Worm (Caenorhabditis elegans) whole organism, late embryonic: ENCODE results near the gene cpr-3.

Experiments
- K02D7.2 ChIP-seq: sonication (generic microtip); optimal IDR thresholded peaks from 2 replicates; lab custom pipeline; 2017; ENCODE audit warnings: mild to moderate bottlenecking, missing genetic modification characterization, missing compliant biosample characterization
- ama-1 ChIP-seq: fragments of 150-350 bp; optimal IDR thresholded peaks from 2 replicates; lab custom pipeline; 2014
- ceh-6 ChIP-seq: fragments of 200-800 bp; sonication (Bioruptor generic); optimal IDR thresholded peaks from 2 replicates; lab custom pipeline; 2018; ENCODE audit warnings: mild to moderate bottlenecking, missing genetic modification characterization, missing compliant biosample characterization
- elt-4 ChIP-seq: sonication (generic microtip); optimal IDR thresholded peaks from 2 replicates; lab custom pipeline; 2016; ENCODE audit warnings: missing genetic modification characterization, missing compliant biosample characterization
- ets-4 ChIP-seq: sonication (generic microtip); optimal IDR thresholded peaks from 2 replicates; lab custom pipeline; 2016; ENCODE audit warnings: missing genetic modification characterization, missing compliant biosample characterization
- hlh-30 ChIP-seq: sonication (generic microtip); optimal IDR thresholded peaks from 2 replicates; lab custom pipeline; 2017; ENCODE audit warnings: antibody characterized with exemption, missing genetic modification characterization, missing compliant biosample characterization; ENCODE audit not compliant: insufficient read depth
- nhr-11 ChIP-seq: fragments of 150-350 bp; optimal IDR thresholded peaks from 2 replicates; lab custom pipeline; 2014; ENCODE audit warnings: missing biosample characterization, missing genetic modification characterization
- pag-3 ChIP-seq: sonication (generic microtip); optimal IDR thresholded peaks from 2 replicates; lab custom pipeline; 2016; ENCODE audit warnings: missing compliant biosample characterization, missing genetic modification characterization, borderline replicate concordance
- pat-9 ChIP-seq: fragments of 200-800 bp; sonication (Bioruptor generic); optimal IDR thresholded peaks from 2 replicates; lab custom pipeline; 2018; ENCODE audit warnings: mild to moderate bottlenecking, missing genetic modification characterization, moderate library complexity, missing compliant biosample characterization
- sdc-2 ChIP-seq: sonication (generic microtip); optimal IDR thresholded peaks from 2 replicates; lab custom pipeline; 2016; ENCODE audit warnings: missing genotype, missing genetic modification characterization, missing compliant biosample characterization
- sox-4 ChIP-seq: sonication (generic microtip); optimal IDR thresholded peaks from 2 replicates; lab custom pipeline; 2017; ENCODE audit warnings: mild to moderate bottlenecking, missing genetic modification characterization, inconsistent platforms, missing compliant biosample characterization
- tbx-2 ChIP-seq: sonication (generic microtip); optimal IDR thresholded peaks from 2 replicates; lab custom pipeline; 2016; ENCODE audit warnings: missing genetic modification characterization, missing compliant biosample characterization
- ttx-3 ChIP-seq: sonication (generic microtip); optimal IDR thresholded peaks from 2 replicates; lab custom pipeline; 2016; ENCODE audit warnings: missing genetic modification reagents, missing genetic modification characterization, missing compliant biosample characterization

- TF ChIP-seq ceh-6 (GFP tag; lab: Kevin White, UChicago) (no peak), K02D7.2 (tag; lab: Kevin White, UChicago) (no peak), ama-1 (lab: Kevin White, UChicago) (no peak), hlh-30 (tag; lab: Kevin White, UChicago) (no peak), pat-9 (tag; lab: Kevin White, UChicago) (no peak), elt-4 (tag; lab: Kevin White, UChicago) (no peak), nhr-11 (no peak), pag-3 (no peak), sox-4 (no peak), tbx-2 (tag; lab: Kevin White, UChicago) (no peak), ttx-3 (no peak), sdc-2 (no peak), ets-4 (tag; lab: Kevin White, UChicago) (no peak)
These were observed 15.0 kb upstream of the cpr-3 start for ce11 chrV:15313529-15313928.
